Worm (Caenorhabditis elegans): ENCODE results near the gene ZC250.4.

ZC250.4 gene

ce11 chrV:5819903-5820302 lies 7.0 kb upstream of the ZC250.4 start:
- TF ChIP-seq unc-39 (tag; optimal IDR thresholded peaks at IDR 0.05) (no peak), ztf-11 (tag; optimal IDR thresholded peaks at IDR 0.05) (no peak), cnd-1 (tag; optimal IDR thresholded peaks at IDR 0.05) (no peak), ces-1 (GFP tag; optimal IDR thresholded peaks at IDR 0.05) (no peak), nhr-76 (tag; optimal IDR thresholded peaks at IDR 0.05) (no peak), ceh-83 (GFP tag; optimal IDR thresholded peaks at IDR 0.05) (no peak)

DNA sequence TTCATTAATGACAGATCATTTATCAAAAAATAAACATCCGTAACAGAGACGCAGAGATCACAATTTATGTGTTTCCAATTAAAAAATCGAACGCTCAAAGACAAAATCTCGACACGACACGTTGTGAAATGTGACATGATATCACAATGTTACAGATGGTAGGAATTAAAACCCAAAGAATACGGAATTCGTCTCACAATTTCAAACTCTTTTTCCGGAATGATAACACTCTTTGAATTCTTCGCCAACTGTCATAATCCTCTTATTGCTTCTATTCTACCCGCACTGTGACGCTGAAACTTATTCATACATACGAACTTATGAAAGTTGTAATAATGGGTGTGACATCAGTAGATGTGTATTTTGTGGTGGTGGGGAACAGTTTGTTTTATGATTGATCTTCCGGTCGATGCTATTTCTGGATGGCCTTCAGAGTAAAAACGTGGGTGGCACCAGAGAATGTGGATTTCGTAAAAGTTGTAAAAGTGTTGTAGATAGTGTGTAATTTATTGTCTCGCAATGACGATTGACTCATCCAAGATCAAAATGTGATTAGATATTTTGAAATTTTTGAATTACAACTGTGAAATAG lies 3.6 kb upstream of the ZC250.4 start:
- TF ChIP-seq M03D4.4 (tag; optimal IDR thresholded peaks at IDR 0.05) (no peak), unc-120 (tag; optimal IDR thresholded peaks at IDR 0.05; ENCODE audit: poor library complexity, severe bottlenecking) (no peak), pha-4 (tag; optimal IDR thresholded peaks at IDR 0.05) (no peak), ham-2 (GFP tag; optimal IDR thresholded peaks at IDR 0.05) (no peak), tbx-8 (GFP tag; optimal IDR thresholded peaks at IDR 0.05) (no peak), nhr-12 (tag; optimal IDR thresholded peaks at IDR 0.05) (no peak), zip-8 (tag; optimal IDR thresholded peaks at IDR 0.05) (no peak), unc-62 (GFP tag; optimal IDR thresholded peaks at IDR 0.05) (no peak), bed-3 (GFP tag; optimal IDR thresholded peaks at IDR 0.05) (no peak), ceh-43 (GFP tag; optimal IDR thresholded peaks at IDR 0.05) (no peak), sptf-1 (tag; optimal IDR thresholded peaks at IDR 0.05) (no peak), elt-3 (tag; optimal IDR thresholded peaks at IDR 0.05) (no peak), ceh-83 (GFP tag; optimal IDR thresholded peaks at IDR 0.05) (no peak), nhr-76 (tag; optimal IDR thresholded peaks at IDR 0.05) (no peak), nhr-28 (tag; optimal IDR thresholded peaks at IDR 0.05) (no peak), ceh-39 (tag; optimal IDR thresholded peaks at IDR 0.05) (no peak)

ce11 chrV:5805467-5805866 lies 7.5 kb downstream of the ZC250.4 start, which contains the start of gene ZC250.5:
Gene ZC250.5, plus strand, starts transcription at chrV:5805767.
- no peak for TF ChIP-seq tbx-8 (GFP tag; optimal IDR thresholded peaks at IDR 0.05)
- no peak for TF ChIP-seq M03D4.4 (tag; optimal IDR thresholded peaks at IDR 0.05)
- TF ChIP-seq blmp-1 (tag; optimal IDR thresholded peaks at IDR 0.05) = no peak
- TF ChIP-seq cnd-1 (tag; optimal IDR thresholded peaks at IDR 0.05) = no peak
- TF ChIP-seq flh-1 (GFP tag; optimal IDR thresholded peaks at IDR 0.05) = no peak
- no peak for TF ChIP-seq sptf-1 (tag; optimal IDR thresholded peaks at IDR 0.05)
- no peak for TF ChIP-seq snpc-4 (tag; optimal IDR thresholded peaks at IDR 0.05)
- TF ChIP-seq ztf-11 (tag; optimal IDR thresholded peaks at IDR 0.05) = no peak

DNA sequence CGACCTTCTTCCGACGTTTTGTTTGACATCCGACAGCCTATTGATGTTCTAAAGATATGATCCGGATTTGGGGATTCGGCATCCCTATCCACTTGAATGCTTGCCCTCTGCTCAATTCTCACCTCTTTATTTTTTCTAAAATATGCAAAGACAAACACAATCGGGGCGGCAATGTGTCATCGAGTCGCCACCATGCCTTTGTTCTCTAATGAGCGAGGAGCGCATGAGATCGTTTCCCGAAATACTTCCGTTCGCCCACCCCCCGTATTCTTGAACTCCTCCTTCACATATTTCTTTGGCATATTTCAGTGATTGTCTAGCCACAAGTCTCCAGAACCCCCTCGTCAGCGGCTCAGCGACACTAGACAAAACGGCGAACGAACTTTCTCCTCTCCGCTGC lies 13.6 kb downstream of the ZC250.4 start, which contains the start of gene cyn-17:
TSS of gene cyn-17 (plus strand) at position 301 of the 400 bp plus-strand sequence.
- TF ChIP-seq ceh-83 (GFP tag; optimal IDR thresholded peaks at IDR 0.05) (no peak), lsy-2 (tag; optimal IDR thresholded peaks at IDR 0.05) (no peak)

ce11 chrV:5798132-5798531 lies 14.8 kb downstream of the ZC250.4 start, which contains the start of gene nstp-3:
Gene nstp-3, minus strand, starts transcription at chrV:5798232.
- TF ChIP-seq cnd-1 (tag; optimal IDR thresholded peaks at IDR 0.05) = no peak
- peak; percentile 9 for TF ChIP-seq elt-1 (tag; optimal IDR thresholded peaks at IDR 0.05; ENCODE audit: borderline replicate concordance, insufficient read depth)

DNA sequence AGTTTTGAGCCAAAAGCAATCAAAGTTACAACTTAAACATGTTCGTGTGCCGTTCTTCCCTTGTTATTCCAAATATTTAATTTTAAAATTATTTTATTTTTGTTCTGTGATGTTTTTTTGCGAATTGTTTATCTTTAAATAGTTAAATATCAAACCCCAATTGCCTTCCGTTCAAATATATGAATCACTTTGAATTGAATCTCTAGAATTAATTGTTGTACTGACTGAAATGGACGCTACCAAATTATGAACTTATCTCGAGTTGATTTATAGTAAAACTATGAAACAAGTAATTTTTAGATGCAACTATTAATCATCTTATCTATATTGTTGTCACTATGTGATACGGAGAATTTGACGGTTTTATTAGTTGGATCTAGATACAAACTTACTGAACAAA lies 20.9 kb downstream of the ZC250.4 start, which contains the start of gene ZC250.2:
TSS of gene ZC250.2 (plus strand) at position 301 of the 400 bp plus-strand sequence.
- TF ChIP-seq mab-5 (tag; optimal IDR thresholded peaks at IDR 0.05) (no peak), nhr-2 (tag; optimal IDR thresholded peaks at IDR 0.05) (no peak), snpc-4 (tag; optimal IDR thresholded peaks at IDR 0.05) (no peak), nhr-76 (tag; optimal IDR thresholded peaks at IDR 0.05) (no peak), nhr-237 (tag; optimal IDR thresholded peaks at IDR 0.05) (no peak), M03D4.4 (tag; optimal IDR thresholded peaks at IDR 0.05) (no peak), mls-2 (tag; optimal IDR thresholded peaks at IDR 0.05) (no peak), cnd-1 (tag; optimal IDR thresholded peaks at IDR 0.05) (no peak), hlh-1 (tag; optimal IDR thresholded peaks at IDR 0.05) (no peak), ceh-39 (tag; optimal IDR thresholded peaks at IDR 0.05) (no peak), zip-8 (tag; optimal IDR thresholded peaks at IDR 0.05) (no peak), ces-1 (GFP tag; optimal IDR thresholded peaks at IDR 0.05) (no peak), pha-4 (tag; optimal IDR thresholded peaks at IDR 0.05) (no peak), flh-1 (GFP tag; optimal IDR thresholded peaks at IDR 0.05) (no peak), elt-3 (tag; optimal IDR thresholded peaks at IDR 0.05) (no peak), drap-1 (GFP tag; optimal IDR thresholded peaks at IDR 0.05) (no peak), ceh-83 (GFP tag; optimal IDR thresholded peaks at IDR 0.05) (no peak)

Data from whole organism, mixed stage, embryonic.